Worm (Caenorhabditis elegans): Measurements from ENCODE around the gene nhr-203.

DNA sequence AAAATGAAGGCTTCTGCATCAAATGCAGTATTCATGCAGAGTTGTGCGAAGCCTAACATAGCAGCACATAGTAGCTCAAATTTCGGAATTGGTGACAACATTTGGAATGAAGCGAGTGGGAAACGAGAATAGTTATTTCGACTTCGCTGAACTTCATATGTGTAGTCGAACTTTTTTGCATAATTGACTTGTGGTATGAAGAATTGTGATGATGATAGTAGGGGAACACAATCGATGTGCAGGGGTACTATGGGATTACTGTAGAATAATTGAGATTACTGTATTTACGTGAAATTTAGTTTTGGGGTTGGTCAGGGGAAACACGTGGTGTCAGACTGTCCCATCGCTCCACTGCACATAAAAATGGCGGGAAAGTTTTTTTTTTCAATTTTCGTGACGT, 18.7 kb upstream of the nhr-203 start, which contains the start of gene B0554.7:
- TF ChIP-seq him-1 (tag; optimal IDR thresholded peaks at IDR 0.05) (no peak), dao-5 (tag; optimal IDR thresholded peaks at IDR 0.05) (no peak), W03F9.2 (tag; optimal IDR thresholded peaks at IDR 0.05) (no peak)

Data from whole organism, L4/young adult.